Worm (Caenorhabditis elegans) whole organism, dauer: ENCODE data around the gene C05E4.7.

Experiments used
- unc-62 ChIP-seq: sonication (generic microtip); optimal IDR thresholded peaks from 2 replicates; lab custom pipeline; 2017; ENCODE audit warnings: missing biosample characterization, missing genetic modification reagents, missing genetic modification characterization

Gene C05E4.7

DNA sequence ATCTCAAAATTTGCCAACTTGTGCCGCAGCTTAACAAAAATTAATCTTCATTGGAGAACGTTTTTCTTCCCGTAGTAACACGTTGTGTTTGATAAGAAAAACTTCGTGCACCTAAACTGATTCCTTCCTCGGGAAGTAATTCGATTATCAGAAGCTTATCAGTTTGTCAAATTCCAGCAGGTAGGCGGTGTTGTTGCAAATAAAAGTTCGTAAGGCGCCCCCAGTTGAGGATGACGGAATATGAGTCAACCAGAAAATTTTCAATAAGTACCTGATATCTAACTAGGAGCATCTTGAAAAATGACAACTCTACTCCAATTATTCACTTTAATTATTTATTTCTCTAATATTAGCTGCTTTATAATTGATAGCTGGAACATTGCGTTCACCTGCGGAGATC, at the start of gene C05E4.7:
C05E4.7 (plus strand) TSS at position 301 of the 400 bp plus-strand sequence.
- TF ChIP-seq unc-62 (GFP tag; lab: Kevin White, UChicago), result no peak

DNA sequence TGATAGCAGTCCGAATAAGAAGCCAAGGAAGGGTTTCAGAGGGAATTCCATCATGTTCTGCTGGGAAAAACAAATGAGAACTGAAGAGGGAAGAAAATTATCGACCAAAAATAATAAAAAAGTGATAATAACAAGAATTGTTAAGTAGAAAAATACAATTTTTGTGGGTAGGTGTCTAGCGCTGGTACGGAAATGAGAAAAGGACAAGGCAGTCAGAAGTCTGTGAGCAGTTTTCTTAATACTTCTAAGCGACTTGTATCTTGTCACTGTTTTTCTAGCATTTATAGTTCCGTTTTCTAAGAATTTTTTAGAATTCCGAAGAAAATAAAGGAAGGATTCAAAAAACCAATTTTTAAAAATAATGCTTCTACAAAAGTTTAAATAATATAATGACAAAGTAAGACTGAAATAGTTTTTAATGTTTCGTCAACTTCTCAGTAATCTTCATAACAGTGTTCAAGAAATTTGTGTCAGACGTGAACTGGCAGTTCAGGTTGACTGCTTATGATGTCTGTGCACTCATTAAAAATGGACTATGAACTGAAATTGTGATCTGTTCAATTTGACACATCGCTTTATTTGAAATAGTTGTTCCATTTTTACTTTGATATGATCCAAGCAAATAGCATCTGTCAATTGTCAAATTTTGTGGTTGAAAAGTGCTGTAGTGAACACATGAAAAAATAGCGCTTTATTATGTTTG, 49.0 kb upstream of the C05E4.7 start, which contains the start of gene srx-4:
srx-4 (minus strand) TSS at position 51 of the 703 bp plus-strand sequence.
- TF ChIP-seq unc-62 (GFP tag; lab: Kevin White, UChicago), result no peak

DNA sequence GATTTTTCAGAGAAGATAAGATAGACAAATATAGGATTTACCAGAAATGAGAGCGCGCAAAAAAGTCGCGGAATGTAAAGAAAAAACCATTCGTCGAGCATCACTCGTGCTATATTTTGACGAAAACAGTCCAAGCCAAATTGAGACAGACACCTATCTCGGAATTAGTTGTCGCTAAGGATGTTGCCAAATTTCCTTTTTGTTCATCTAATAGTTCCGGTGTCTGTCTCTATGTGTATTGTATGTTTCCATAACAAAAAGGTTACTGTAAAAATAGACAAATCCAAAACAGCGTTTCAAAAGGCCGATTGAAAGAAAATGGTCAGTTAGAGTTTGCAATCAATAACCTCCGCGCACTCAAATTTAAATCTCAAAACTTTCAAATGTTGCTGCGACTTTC, 47.3 kb upstream of the C05E4.7 start, which contains the start of gene srj-53:
srj-53 (minus strand) TSS at position 101 of the 400 bp plus-strand sequence.
- TF ChIP-seq unc-62 (GFP tag; lab: Kevin White, UChicago), result no peak

DNA sequence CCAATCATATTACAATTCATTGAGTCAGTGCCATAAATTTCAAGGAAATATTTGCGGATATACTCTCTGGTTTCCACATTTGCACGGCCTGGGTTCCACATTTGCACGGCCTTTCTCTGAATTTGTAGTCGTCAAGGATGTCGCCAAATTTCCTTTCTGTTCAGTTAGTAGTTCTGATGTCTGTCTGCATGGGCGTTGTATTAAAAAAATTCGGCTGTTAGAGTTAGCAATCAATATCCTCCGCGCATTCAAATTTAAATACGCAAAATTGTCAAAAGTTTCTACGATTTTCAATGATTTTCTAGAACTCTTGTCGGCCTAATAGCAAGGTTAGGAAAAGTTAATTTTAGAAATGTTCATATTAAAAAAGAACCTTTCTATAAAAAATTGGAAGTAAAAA, 46.0 kb upstream of the C05E4.7 start, which contains the start of gene srj-52:
srj-52 (minus strand) TSS at position 101 of the 400 bp plus-strand sequence.
- no peak for TF ChIP-seq unc-62 (GFP tag; lab: Kevin White, UChicago)

DNA sequence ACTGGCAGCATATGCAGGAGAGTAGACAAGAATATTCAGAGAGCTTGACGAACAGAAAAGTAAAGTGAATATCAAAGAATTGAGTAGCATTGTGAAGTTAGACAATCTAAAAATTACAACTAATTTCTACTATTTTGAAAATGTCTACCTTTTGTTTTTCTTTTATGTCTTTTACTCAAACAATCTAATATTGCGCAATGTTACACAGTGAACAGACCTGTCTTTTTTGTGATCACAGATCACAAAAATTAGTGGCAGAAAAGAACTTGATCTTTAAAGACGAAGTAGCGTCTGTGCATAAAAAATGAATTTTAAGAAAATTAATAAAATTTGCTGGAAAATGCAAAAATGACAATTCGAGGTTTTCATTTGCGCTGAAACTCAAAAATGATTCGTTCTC, 42.9 kb upstream of the C05E4.7 start:
- TF ChIP-seq unc-62 (GFP tag; lab: Kevin White, UChicago), result no peak

DNA sequence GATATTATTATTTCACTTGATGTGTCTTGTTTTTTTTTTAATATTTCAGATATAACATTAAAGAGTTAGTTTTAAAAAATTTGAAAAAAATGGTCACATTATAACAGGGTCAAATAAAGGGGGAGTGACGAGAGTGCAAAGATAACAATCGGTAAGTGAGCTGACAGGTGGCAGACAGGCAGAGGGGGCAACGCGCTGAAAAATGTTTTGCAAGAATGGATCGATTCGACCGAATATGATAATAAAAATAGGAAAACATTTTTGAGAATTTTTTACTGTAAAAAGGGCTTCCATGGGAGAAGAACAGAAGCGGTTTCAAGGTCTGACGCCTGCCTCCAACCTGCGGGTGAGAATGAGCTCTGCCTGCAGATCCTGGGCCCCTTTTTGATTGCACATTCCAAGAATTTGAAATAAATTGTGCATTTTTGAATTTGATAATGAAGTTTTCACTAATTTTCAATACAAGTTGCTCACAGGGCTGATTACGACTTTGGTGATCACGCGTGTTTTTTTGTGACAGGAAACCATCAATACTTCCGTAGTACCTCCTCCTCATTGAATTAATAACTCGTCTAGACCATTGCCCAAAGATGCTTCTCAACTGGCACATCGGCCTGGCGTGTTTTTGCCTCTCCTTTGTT, 42.3 kb upstream of the C05E4.7 start, which contains the start of the genes ugt-29 and srx-5:
ugt-29 (minus strand) TSS at position 101 of the 641 bp plus-strand sequence.
srx-5 (plus strand) TSS at position 591 of the 641 bp plus-strand sequence.
- no peak for TF ChIP-seq unc-62 (GFP tag; lab: Kevin White, UChicago)

DNA sequence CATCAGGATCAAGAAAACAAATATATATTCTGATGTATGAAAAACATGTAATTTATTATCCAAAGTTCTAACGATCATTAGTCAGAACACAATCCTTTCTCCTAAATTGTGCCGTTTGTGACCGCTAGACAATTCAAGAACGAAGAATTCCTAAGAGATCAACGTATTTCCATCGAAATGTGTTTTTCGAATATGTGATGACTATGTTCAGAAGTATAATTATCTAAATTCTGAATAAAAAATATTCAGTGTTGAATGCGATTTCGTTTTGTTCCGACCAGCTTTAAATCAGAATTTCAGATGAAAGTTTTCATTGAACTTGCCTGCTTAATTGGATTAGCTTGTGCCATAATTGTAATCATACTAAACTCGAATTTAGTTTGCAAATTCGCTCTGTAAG, 39.7 kb upstream of the C05E4.7 start, which contains the start of gene srbc-37:
srbc-37 (plus strand) TSS at position 301 of the 400 bp plus-strand sequence.
- no peak for TF ChIP-seq unc-62 (GFP tag; lab: Kevin White, UChicago)

DNA sequence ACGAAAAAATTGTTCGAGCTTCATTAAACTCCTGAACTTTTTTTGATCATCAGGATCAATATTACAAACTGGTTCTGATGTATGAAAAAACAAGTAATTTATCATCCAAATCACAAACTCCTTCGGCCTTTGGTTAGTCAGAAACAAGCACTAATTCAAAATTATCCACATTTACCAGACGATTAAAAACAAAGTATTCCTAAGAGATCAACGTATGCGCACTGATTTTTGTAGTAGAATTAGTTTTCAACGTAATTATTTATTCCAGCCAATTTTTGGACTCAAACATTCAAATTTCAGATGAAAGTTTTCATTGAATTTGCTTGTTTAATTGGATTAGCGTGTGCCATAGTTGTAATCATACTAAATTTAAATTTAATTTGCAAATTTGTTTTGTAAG, 35.0 kb upstream of the C05E4.7 start, which contains the start of gene srbc-38:
srbc-38 (plus strand) TSS at position 301 of the 400 bp plus-strand sequence.
- TF ChIP-seq unc-62 (GFP tag; lab: Kevin White, UChicago), result no peak

DNA sequence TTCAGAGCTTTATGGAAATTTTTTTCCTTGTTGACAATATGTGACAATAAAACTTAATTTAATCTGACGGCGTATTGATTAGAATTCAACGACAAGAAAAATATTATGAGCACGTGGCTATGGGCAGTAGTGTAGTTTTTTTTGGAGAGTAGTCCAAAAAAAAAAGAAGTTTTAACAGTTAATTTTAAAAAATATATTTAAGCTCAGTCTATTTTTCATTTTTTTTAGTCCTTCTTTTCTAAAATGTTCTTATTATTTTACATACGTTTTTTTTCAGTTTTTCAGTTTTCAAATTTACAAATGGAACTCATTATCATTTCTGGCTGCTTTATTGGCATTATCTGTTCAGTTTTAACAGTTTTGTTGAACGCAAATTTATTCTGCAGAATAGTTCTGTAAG, 33.1 kb upstream of the C05E4.7 start, which contains the start of gene srbc-39:
srbc-39 (plus strand) TSS at position 301 of the 400 bp plus-strand sequence.
- no peak for TF ChIP-seq unc-62 (GFP tag; lab: Kevin White, UChicago)

DNA sequence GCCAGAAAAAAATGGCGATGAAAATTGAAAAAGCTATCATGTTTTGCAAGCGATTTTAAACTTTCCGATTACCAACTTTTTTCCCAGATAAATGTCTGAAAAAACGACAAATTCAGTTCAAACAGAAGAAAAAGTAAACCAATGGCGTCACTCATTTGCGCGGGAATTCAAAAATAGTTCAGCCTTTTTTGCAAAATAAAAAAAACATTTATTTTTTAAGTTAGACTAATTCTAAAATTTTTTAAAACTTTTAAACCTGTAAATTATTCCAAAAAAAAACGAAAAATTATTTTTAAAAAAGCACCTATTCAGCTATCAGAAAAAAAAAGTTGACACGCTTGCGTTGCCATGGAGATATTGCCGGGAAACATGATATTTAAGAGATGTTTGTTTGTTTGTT, 29.0 kb upstream of the C05E4.7 start, which contains the start of gene cyp-33C11:
cyp-33C11 (minus strand) TSS at position 101 of the 400 bp plus-strand sequence.
- TF ChIP-seq unc-62 (GFP tag; lab: Kevin White, UChicago), result no peak

DNA sequence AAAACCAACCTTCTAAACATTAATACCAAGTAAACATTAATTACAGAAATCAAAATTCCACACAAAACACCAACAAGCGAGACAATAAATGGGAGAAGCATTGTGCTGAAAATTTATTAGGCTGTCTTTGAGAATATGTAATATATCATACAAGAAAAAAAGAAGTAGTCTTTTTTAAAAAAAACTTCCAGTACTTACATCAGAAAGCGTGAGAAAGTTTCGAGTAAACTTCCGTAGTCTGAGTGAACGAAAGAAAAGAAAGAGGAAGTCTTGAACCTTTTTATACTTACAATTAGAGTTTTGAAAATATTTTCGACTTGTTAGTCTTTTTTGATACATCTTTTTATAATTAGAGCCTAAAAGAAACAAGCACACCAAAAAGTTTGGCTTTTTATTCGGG, 22.2 kb upstream of the C05E4.7 start, which contains the start of gene srbc-40:
srbc-40 (minus strand) TSS at position 101 of the 400 bp plus-strand sequence.
- TF ChIP-seq unc-62 (GFP tag; lab: Kevin White, UChicago), result no peak

DNA sequence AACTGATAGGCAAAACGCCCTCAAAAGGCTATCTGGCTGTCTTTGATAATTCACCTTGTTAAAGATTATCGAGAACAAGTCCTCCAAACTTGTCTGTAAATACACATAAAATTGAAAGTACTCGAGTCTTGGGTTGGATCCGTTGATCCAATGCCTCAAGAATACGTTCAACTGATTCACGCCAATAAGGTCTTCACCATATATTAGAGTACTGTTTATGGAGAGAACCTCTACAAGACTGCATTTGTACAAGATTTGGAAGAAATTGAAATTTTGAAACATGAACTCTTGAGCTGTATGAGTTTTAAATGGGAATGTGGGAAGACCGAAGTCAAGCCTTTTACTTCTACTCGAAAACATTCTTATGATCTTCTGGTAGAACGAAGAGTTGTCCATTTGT, 19.0 kb upstream of the C05E4.7 start:
- TF ChIP-seq unc-62 (GFP tag; lab: Kevin White, UChicago), result no peak

DNA sequence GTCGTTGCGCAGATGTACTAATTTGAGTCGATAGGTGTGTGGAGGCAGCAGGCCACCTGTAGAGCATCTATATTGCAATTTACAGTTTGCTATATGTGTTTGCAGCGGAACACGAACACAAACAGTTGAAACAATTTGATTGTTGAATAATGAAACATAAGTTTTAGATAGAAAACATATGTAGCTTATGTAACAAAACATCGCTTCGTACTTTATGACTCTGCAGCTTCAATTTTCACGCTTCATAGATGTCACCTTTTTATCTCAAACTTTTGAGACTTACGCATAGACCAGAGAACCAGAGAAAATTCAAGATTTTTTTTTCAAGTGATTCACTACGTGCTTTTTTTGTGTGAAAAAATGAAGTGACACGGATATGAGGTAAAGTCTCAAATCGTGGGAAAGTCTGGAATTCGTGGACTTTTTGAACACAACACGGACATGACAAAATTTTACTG, 18.0 kb upstream of the C05E4.7 start, which contains the start of gene fbxb-72:
fbxb-72 (minus strand) TSS at position 58 of the 458 bp plus-strand sequence.
- TF ChIP-seq unc-62 (GFP tag; lab: Kevin White, UChicago), result no peak

DNA sequence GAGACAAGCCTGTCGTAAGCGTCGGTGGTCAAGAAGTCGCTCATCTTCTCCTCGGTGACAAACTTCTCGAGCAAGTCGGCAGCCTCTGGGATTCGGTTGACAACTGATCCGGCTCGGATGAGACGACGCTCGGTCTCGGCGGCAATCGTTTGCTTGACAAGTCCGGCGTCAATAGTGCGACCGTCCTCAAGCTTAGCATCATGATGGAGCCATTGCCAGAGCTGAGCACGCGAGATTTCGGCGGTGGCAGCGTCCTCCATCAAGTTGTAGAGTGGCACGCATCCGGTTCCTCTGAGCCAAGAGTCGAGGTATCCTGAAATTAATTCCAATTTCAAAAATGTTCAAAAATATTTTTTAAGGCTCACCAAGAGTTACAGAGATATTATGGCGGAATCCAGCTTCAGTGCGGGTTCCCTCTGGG, 17.4 kb upstream of the C05E4.7 start:
- TF ChIP-seq unc-62 (GFP tag; lab: Kevin White, UChicago), result no peak

DNA sequence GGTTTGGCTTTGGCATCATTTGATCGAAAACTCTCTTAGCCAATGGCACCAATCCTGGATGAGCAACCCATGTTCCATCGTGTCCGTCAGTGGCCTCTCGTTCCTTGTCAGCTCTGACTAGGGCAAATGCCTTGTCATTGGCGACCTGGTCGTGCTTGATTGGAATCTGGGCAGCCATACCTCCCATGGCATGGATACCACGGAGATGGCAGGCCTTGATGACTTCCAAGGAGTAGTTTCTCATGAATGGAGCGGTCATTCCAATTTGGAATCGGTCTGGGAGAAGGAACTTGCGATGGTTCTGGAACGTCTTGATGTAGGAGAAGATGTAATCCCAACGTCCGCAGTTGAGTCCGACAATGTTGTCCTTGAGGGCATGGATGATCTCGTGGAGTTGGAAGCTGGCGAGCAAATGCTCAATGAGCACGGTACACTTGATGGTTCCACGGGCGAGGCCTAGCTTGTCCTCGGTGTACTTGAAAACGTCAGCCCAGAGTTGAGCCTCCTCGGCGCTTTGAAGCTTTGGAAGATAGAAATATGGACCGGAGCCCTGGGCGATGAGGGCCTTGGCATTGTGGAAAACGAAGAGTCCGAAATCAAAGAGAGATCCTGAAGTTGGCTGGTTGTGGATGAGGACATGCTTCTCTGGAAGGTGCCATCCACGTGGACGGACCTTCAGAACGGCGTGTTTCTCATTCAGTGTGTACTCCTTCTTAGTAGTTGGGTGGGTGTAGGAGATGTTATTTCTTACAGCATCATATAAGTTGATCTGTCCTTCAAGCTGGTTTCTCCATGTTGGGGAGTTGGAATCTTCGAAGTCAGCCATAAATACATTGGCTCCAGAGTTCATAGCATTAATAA, 16.7 kb upstream of the C05E4.7 start:
- no peak for TF ChIP-seq unc-62 (GFP tag; lab: Kevin White, UChicago)
